Fruit fly (Drosophila melanogaster): ENCODE results near the gene X11Lbeta.

DNA sequence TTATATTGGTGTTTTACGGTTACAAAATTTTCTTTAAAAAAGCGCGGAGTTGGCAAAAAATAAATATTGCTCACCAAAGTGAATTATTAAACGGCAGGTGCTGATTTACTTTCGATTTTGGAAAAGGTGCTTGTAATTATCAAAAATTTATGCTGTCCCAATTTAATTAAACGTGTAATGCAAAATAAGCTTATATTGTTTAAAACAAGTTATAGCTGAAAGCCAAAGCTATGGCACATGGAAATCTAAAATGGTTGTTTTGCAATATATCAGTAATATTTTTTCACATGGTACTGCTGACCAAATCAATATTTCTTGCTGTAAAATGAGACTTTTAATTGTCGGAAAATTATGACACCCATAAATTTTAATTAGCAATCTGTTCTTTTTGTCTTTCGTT lies 41.4 kb upstream of the X11Lbeta start:
- no peak for TF ChIP-seq h (optimal IDR thresholded peaks at IDR 0.05)
- no peak for TF ChIP-seq ttk (optimal IDR thresholded peaks at IDR 0.05)

Measured in Kc167 (cell line).